Fruit fly (Drosophila melanogaster): Measurements from ENCODE around the gene CG42655.

DNA sequence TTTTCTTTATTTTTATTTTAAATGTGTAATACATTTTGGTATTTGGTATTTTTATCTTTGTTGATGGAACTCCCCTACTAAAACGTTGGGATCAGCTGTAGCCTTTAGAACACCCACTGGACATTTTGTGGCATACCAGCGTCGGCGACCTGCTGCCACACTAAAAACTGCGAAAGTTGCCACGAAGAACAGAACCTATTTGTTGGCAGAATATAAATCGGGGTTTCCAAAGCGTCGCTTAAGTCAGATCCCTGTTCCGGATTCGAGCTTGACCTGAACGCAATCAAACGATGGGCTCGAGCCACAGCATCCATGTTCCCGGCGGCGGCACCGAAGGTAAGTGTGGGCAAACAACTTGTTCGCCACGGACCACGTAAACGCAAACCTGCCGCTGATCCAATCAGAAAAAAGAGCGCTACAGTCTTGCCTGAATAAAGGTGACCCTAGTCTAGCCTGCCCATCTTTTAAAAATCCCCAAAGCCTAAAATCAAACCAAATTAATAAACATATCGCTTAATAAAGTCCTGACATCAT, 28.7 kb downstream of the CG42655 start, which contains the start of gene Grasp65:
- no peak for TF ChIP-seq CG8478 (optimal IDR thresholded peaks at IDR 0.05)
- TF ChIP-seq CTCF (optimal IDR thresholded peaks at IDR 0.05) = no peak
